Fruit fly (Drosophila melanogaster): ENCODE results near the gene CG16813.
A peak's percentile ranks its signal among the peaks of the same experiment; 100 is the strongest.

CG16813 gene

DNA sequence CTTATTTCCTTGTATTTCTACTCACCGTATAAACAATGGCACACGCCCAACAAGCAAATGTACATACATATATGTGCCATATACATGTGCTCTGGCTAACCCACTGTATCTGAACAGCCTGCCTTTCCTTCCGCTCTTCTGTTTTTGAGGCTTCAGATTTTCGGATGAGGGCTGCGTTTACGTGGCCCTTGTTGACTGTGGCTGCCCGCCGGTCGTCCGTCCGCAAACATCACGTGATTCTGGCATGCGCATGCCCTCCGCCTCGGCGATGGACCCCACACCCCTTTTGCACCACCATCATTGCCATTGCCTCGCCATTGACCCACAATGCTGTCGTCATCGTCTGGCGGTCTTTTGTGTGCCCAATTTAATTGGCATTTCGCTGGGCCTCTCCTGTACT lies 22.1 kb upstream of the CG16813 start:
- TF ChIP-seq CG1620 (GFP tag; optimal IDR thresholded peaks at IDR 0.05) (peak; percentile 40), CG5204 (GFP tag; optimal IDR thresholded peaks at IDR 0.05) (no peak), kay (GFP tag; ENCODE audit: borderline replicate concordance) (no peak), CG33017 (tag; optimal IDR thresholded peaks at IDR 0.05) (peak; percentile 30), Crg-1 (GFP tag; optimal IDR thresholded peaks at IDR 0.05) (peak; percentile 31), pad (GFP tag; optimal IDR thresholded peaks at IDR 0.05) (peak; percentile 22), Clk (GFP tag; optimal IDR thresholded peaks at IDR 0.05) (no peak), cnc (optimal IDR thresholded peaks at IDR 0.05) (no peak), Mnt (GFP tag; optimal IDR thresholded peaks at IDR 0.05) (peak; percentile 72), CG12768 (GFP tag; optimal IDR thresholded peaks at IDR 0.05) (peak; percentile 64), cic (GFP tag; optimal IDR thresholded peaks at IDR 0.05) (peak; percentile 54), CG14711 (tag; optimal IDR thresholded peaks at IDR 0.05) (peak; percentile 36), CG7045 (GFP tag; optimal IDR thresholded peaks at IDR 0.05) (peak; percentile 57), CG7101 (tag; optimal IDR thresholded peaks at IDR 0.05) (no peak), CG11617 (GFP tag; optimal IDR thresholded peaks at IDR 0.05) (peak; percentile 15), tj (GFP tag; optimal IDR thresholded peaks at IDR 0.05) (peak; percentile 48)

DNA sequence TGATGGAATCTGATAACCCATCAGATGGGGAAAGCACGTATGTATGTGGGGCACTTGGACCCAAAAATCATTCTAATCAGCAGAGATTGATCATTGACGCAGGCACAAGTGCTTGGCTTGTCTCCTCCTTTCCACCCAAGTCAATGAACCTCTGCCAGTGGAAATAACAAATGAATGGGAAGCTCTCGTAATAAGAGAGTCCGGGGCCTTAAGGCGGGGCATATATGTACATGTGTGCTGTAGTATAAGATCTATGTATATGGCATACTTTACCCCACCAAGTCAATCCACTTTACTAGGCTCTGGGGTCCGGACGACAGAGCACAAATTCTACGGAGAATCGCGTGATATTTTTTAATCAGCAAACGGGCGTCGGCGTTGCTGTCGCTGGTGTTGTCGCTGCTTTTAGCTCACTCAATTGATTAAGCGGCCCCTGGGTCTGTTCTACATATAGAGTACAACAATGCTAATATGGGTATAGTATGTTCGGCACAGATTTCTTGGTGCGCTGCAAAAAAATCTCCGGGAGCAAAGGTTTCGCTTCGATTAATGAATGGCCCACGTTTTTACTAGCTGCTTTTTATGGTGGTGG lies 21.2 kb upstream of the CG16813 start:
- TF ChIP-seq Clk (GFP tag; optimal IDR thresholded peaks at IDR 0.05), result no peak
- TF ChIP-seq CG5204 (GFP tag; optimal IDR thresholded peaks at IDR 0.05), result no peak
- peak; percentile 23 for TF ChIP-seq bab1 (GFP tag; optimal IDR thresholded peaks at IDR 0.05)
- TF ChIP-seq ovo (GFP tag; optimal IDR thresholded peaks at IDR 0.05), result no peak
- TF ChIP-seq cnc (optimal IDR thresholded peaks at IDR 0.05), result no peak
- TF ChIP-seq CG33017 (tag; optimal IDR thresholded peaks at IDR 0.05), result peak; percentile 78
- peak; percentile 43 for TF ChIP-seq CG14711 (tag; optimal IDR thresholded peaks at IDR 0.05)
- peak; percentile 93 for TF ChIP-seq CG12768 (GFP tag; optimal IDR thresholded peaks at IDR 0.05)
- peak; percentile 22 for TF ChIP-seq CG11617 (GFP tag; optimal IDR thresholded peaks at IDR 0.05)
- TF ChIP-seq CG7045 (GFP tag; optimal IDR thresholded peaks at IDR 0.05), result peak; percentile 79
- no peak for TF ChIP-seq kay (GFP tag; ENCODE audit: borderline replicate concordance)
- peak; percentile 30 for TF ChIP-seq tj (GFP tag; optimal IDR thresholded peaks at IDR 0.05)
- peak; percentile 41 for TF ChIP-seq CG1620 (GFP tag; optimal IDR thresholded peaks at IDR 0.05)
- TF ChIP-seq CG7101 (tag; optimal IDR thresholded peaks at IDR 0.05), result peak; percentile 51
- TF ChIP-seq toe (GFP tag; optimal IDR thresholded peaks at IDR 0.05), result peak; percentile 1
- peak; percentile 63 for TF ChIP-seq Mnt (GFP tag; optimal IDR thresholded peaks at IDR 0.05)
- peak; percentile 72 for TF ChIP-seq pad (GFP tag; optimal IDR thresholded peaks at IDR 0.05)
- TF ChIP-seq Crg-1 (GFP tag; optimal IDR thresholded peaks at IDR 0.05), result peak; percentile 40
- TF ChIP-seq Hr96 (GFP tag; optimal IDR thresholded peaks at IDR 0.05), result no peak
- peak; percentile 99 for TF ChIP-seq cic (GFP tag; optimal IDR thresholded peaks at IDR 0.05)

DNA sequence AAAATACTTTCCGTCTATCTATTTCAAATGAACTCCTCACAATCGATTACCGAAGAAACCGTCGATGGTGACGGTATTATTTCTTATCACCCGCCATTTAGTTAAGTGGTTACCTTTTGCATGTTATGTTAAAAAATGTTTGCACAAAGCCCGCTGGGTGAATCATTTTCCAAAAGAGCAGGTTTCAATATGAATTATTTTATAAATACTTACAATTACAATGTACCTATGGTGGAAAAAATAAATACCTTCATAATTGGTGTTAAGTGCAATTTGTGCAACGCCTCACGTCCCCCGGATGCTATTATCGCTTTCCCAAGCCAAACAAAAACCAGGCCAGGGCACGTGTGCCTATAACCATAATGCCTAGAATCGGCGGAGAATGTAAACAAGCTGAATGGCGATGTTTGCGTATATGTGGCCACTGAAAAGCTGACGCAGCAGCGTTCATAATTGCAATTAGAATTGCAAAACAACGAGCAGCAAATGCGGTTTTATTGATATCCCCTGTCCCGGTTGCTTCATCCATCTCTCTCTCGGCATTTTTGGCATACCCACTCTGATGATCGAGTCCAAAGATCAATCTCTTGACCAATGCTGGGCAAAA lies 20.4 kb upstream of the CG16813 start:
- peak; percentile 98 for TF ChIP-seq kay (GFP tag; ENCODE audit: borderline replicate concordance)
- TF ChIP-seq cnc (optimal IDR thresholded peaks at IDR 0.05), result no peak
- peak; percentile 39 for TF ChIP-seq ovo (GFP tag; optimal IDR thresholded peaks at IDR 0.05)
- TF ChIP-seq CG7045 (GFP tag; optimal IDR thresholded peaks at IDR 0.05), result peak; percentile 45
- TF ChIP-seq CG5204 (GFP tag; optimal IDR thresholded peaks at IDR 0.05), result no peak
- TF ChIP-seq CG12768 (GFP tag; optimal IDR thresholded peaks at IDR 0.05), result peak; percentile 9
- TF ChIP-seq CG1620 (GFP tag; optimal IDR thresholded peaks at IDR 0.05), result no peak
- no peak for TF ChIP-seq CG14711 (tag; optimal IDR thresholded peaks at IDR 0.05)
- peak; percentile 23 for TF ChIP-seq CG7101 (tag; optimal IDR thresholded peaks at IDR 0.05)
- TF ChIP-seq bab1 (GFP tag; optimal IDR thresholded peaks at IDR 0.05), result no peak
- TF ChIP-seq tj (GFP tag; optimal IDR thresholded peaks at IDR 0.05), result peak; percentile 91
- TF ChIP-seq CG33017 (tag; optimal IDR thresholded peaks at IDR 0.05), result no peak
- TF ChIP-seq cic (GFP tag; optimal IDR thresholded peaks at IDR 0.05), result peak; percentile 64
- TF ChIP-seq Mnt (GFP tag; optimal IDR thresholded peaks at IDR 0.05), result peak; percentile 79

DNA sequence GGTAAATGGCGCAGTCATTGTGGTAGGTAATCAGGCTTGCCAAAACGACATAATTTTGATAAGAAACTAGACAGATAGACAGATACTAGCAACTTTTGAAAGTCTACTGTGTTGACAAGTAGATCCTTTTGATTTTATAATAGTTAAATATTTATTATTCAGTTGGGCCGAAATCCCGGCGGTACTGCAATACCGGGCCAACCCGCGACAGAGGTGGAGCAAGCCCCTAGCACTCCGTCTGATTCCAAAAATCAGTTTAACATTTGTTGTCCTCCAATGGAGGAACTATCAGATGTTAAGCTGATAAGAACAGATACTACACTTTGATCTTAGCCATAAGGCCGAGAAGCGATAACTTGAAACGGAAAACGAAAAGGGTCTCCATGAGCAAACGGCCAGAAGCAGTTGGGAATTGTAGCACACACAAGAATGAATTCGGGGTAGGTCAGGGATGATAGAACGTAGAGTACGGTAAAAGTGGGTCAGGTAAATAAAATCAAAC lies 15.5 kb upstream of the CG16813 start, which contains the start of gene CG15482:
Gene CG15482, minus strand, starts transcription at position 51 of the 502 bp plus-strand sequence.
- TF ChIP-seq kay (GFP tag; ENCODE audit: borderline replicate concordance), result peak; percentile 54

DNA sequence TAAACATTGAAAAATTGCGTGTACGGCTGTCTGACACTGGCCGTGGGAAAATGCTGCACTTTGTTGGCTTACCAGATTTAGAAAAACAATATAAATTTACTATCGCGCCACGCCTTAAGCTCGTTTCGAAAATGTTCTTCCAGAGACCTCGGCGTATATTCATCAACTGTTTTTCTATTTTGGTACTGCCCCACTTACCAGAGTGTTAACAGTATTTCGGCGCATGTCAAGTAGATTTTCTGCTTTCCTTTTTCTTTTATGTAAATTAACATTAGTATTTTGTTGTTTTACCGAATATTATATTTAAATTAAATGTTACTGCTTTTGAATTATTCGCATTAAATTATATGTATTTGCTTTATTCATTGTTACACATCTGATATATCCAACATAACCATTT lies 12.3 kb upstream of the CG16813 start, which contains the start of gene kek4:
Gene kek4, minus strand, starts transcription at position 341 of the 400 bp plus-strand sequence.
- TF ChIP-seq bab1 (GFP tag; optimal IDR thresholded peaks at IDR 0.05), result no peak
- no peak for TF ChIP-seq tj (GFP tag; optimal IDR thresholded peaks at IDR 0.05)
- no peak for TF ChIP-seq cnc (optimal IDR thresholded peaks at IDR 0.05)
- no peak for TF ChIP-seq CG5204 (GFP tag; optimal IDR thresholded peaks at IDR 0.05)
- no peak for TF ChIP-seq Hr96 (GFP tag; optimal IDR thresholded peaks at IDR 0.05)
- no peak for TF ChIP-seq cic (GFP tag; optimal IDR thresholded peaks at IDR 0.05)
- TF ChIP-seq CG33017 (tag; optimal IDR thresholded peaks at IDR 0.05), result no peak
- TF ChIP-seq CG1620 (GFP tag; optimal IDR thresholded peaks at IDR 0.05), result no peak
- TF ChIP-seq CG11617 (GFP tag; optimal IDR thresholded peaks at IDR 0.05), result no peak
- TF ChIP-seq CG14711 (tag; optimal IDR thresholded peaks at IDR 0.05), result no peak
- TF ChIP-seq ovo (GFP tag; optimal IDR thresholded peaks at IDR 0.05), result no peak
- TF ChIP-seq Clk (GFP tag; optimal IDR thresholded peaks at IDR 0.05), result no peak
- TF ChIP-seq CG7045 (GFP tag; optimal IDR thresholded peaks at IDR 0.05), result no peak
- no peak for TF ChIP-seq kay (GFP tag; ENCODE audit: borderline replicate concordance)
- TF ChIP-seq toe (GFP tag; optimal IDR thresholded peaks at IDR 0.05), result no peak
- no peak for TF ChIP-seq CG12768 (GFP tag; optimal IDR thresholded peaks at IDR 0.05)
- TF ChIP-seq Crg-1 (GFP tag; optimal IDR thresholded peaks at IDR 0.05), result no peak
